Worm (Caenorhabditis elegans) whole organism, L1 larva: ENCODE results near the gene zipt-15.

Source experiments
- C34B4.2 ChIP-seq: sonication (generic microtip); optimal IDR thresholded peaks from 2 replicates; lab custom pipeline; 2017; ENCODE audit warnings: mild to moderate bottlenecking, missing genetic modification characterization, missing compliant biosample characterization
- F16B12.6 ChIP-seq: fragments of 150-350 bp; optimal IDR thresholded peaks from 2 replicates; lab custom pipeline; 2014; ENCODE audit warnings: missing biosample characterization, missing genetic modification characterization
- aha-1 ChIP-seq: fragments of 150-350 bp; optimal IDR thresholded peaks from 2 replicates; lab custom pipeline; 2014; ENCODE audit warnings: missing biosample characterization, missing genetic modification characterization
- aly-2 ChIP-seq: fragments of 150-350 bp; optimal IDR thresholded peaks from 2 replicates; lab custom pipeline; 2014; ENCODE audit warnings: missing biosample characterization, missing genetic modification characterization
- ama-1 ChIP-seq: fragments of 150-350 bp; optimal IDR thresholded peaks from 2 replicates; lab custom pipeline; 2014
- ceh-63 ChIP-seq: fragments of 200-800 bp; sonication (Bioruptor generic); optimal IDR thresholded peaks from 2 replicates; lab custom pipeline; 2018; ENCODE audit warnings: mild to moderate bottlenecking, missing genetic modification characterization, missing compliant biosample characterization
- ceh-8 ChIP-seq: fragments of 200-800 bp; sonication (Bioruptor generic); optimal IDR thresholded peaks from 2 replicates; lab custom pipeline; 2018; ENCODE audit warnings: mild to moderate bottlenecking, missing genetic modification characterization, moderate library complexity, missing compliant biosample characterization
- ces-1 ChIP-seq: fragments of 150-350 bp; optimal IDR thresholded peaks from 2 replicates; lab custom pipeline; 2014; ENCODE audit warnings: missing biosample characterization, missing genetic modification reagents, missing genetic modification characterization
- dpl-1 ChIP-seq, 3 experiments: fragments of 150-350 bp in 2 of 3; sonication (generic microtip) in 1 of 3; optimal IDR thresholded peaks; 2 replicates each; lab custom pipeline; 2014 to 2017; ENCODE audit warnings: missing biosample characterization in 3 of 3, missing genetic modification characterization in 3 of 3, missing genetic modification reagents in 3 of 3
- efl-1 ChIP-seq, 4 experiments: fragments of 150-350 bp; optimal IDR thresholded peaks in 3 of 4; peaks in 1 of 4; 1 replicate in 1 of 4; 2 replicates in 3 of 4; lab custom pipeline; 2014; ENCODE audit warnings: missing biosample characterization in 2 of 4, missing genetic modification characterization in 2 of 4, missing genetic modification reagents in 2 of 4
- efl-3 ChIP-seq: fragments of 200-800 bp; sonication (Bioruptor generic); optimal IDR thresholded peaks from 2 replicates; lab custom pipeline; 2018; ENCODE audit warnings: mild to moderate bottlenecking, missing genetic modification characterization, missing compliant biosample characterization
- egl-13 ChIP-seq: sonication (generic microtip); optimal IDR thresholded peaks from 2 replicates; lab custom pipeline; 2016; ENCODE audit warnings: missing genotype, missing genetic modification reagents, missing genetic modification characterization, missing compliant biosample characterization
- elt-3 ChIP-seq, 6 experiments: fragments of 150-350 bp in 1 of 6; sonication (generic microtip); optimal IDR thresholded peaks; 2 replicates each; lab custom pipeline; 2017 to 2018; ENCODE audit warnings: missing biosample characterization in 6 of 6, missing genetic modification characterization in 6 of 6, inconsistent platforms in 1 of 6
- fkh-10 ChIP-seq: sonication (generic microtip); optimal IDR thresholded peaks from 2 replicates; lab custom pipeline; 2017; ENCODE audit warnings: missing biosample characterization, missing genetic modification reagents, missing genetic modification characterization
- fkh-4 ChIP-seq: sonication (generic microtip); optimal IDR thresholded peaks from 2 replicates; lab custom pipeline; 2016; ENCODE audit warnings: missing compliant biosample characterization, missing genetic modification characterization, borderline replicate concordance
- fkh-8 ChIP-seq: sonication (generic microtip); optimal IDR thresholded peaks from 2 replicates; lab custom pipeline; 2016; ENCODE audit warnings: mild to moderate bottlenecking, missing genetic modification characterization, missing compliant biosample characterization
- hlh-17 ChIP-seq: fragments of 200-800 bp; sonication (Bioruptor generic); optimal IDR thresholded peaks from 2 replicates; lab custom pipeline; 2018; ENCODE audit warnings: missing genetic modification characterization, mild to moderate bottlenecking, missing compliant biosample characterization, moderate library complexity, borderline replicate concordance
- hpl-2 ChIP-seq: fragments of 150-350 bp; optimal IDR thresholded peaks from 2 replicates; lab custom pipeline; 2014; ENCODE audit warnings: missing biosample characterization, missing genetic modification reagents, missing genetic modification characterization
- lin-13 ChIP-seq: fragments of 150-350 bp; optimal IDR thresholded peaks from 2 replicates; lab custom pipeline; 2014; ENCODE audit warnings: missing biosample characterization, missing genetic modification reagents, missing genetic modification characterization
- lin-15B ChIP-seq: fragments of 150-350 bp; sonication (generic microtip); optimal IDR thresholded peaks from 3 replicates; lab custom pipeline; 2014; ENCODE audit warnings: missing biosample characterization, missing genetic modification characterization
- lin-35 ChIP-seq, 2 experiments: fragments of 150-350 bp; optimal IDR thresholded peaks; 2 replicates each; lab custom pipeline; 2014; ENCODE audit warnings: missing biosample characterization in 2 of 2, missing genetic modification characterization in 2 of 2, missing genetic modification reagents in 2 of 2
- lsy-2 ChIP-seq, 2 experiments: fragments of 150-350 bp; optimal IDR thresholded peaks; 2 replicates each; lab custom pipeline; 2014; ENCODE audit warnings: missing biosample characterization in 2 of 2, missing genetic modification characterization in 2 of 2
- mab-9 ChIP-seq: fragments of 200-800 bp; sonication (Bioruptor generic); IDR thresholded peaks from 2 replicates; pipeline ENCODE4 v1.3.6; 2022; ENCODE audit warnings: missing genetic modification reagents, missing genetic modification characterization, missing compliant biosample characterization
- mdl-1 ChIP-seq, 2 experiments: fragments of 150-350 bp; optimal IDR thresholded peaks; 2 replicates each; lab custom pipeline; 2014 to 2017; ENCODE audit warnings: missing biosample characterization in 2 of 2, missing genetic modification characterization in 2 of 2, inconsistent platforms in 1 of 2
- mep-1 ChIP-seq: fragments of 150-350 bp; optimal IDR thresholded peaks from 2 replicates; lab custom pipeline; 2014; ENCODE audit warnings: missing biosample characterization, missing genetic modification characterization
- nhr-19 ChIP-seq: fragments of 200-800 bp; sonication (Bioruptor generic); conservative IDR thresholded peaks from 2 replicates; pipeline ENCODE4 v1.3.6; 2022; ENCODE audit warnings: missing genetic modification characterization, missing compliant biosample characterization
- nhr-28 ChIP-seq: fragments of 150-350 bp; optimal IDR thresholded peaks from 2 replicates; lab custom pipeline; 2014; ENCODE audit warnings: missing biosample characterization, missing genetic modification characterization
- nhr-90 ChIP-seq: sonication (generic microtip); optimal IDR thresholded peaks from 2 replicates; lab custom pipeline; 2016; ENCODE audit warnings: mild to moderate bottlenecking, missing genetic modification characterization, missing compliant biosample characterization; ENCODE audit not compliant: poor library complexity
- rnt-1 ChIP-seq: sonication (generic microtip); optimal IDR thresholded peaks from 2 replicates; lab custom pipeline; 2016; ENCODE audit warnings: mild to moderate bottlenecking, missing genetic modification characterization, moderate library complexity, missing compliant biosample characterization
- skn-1 ChIP-seq: fragments of 150-350 bp; optimal IDR thresholded peaks from 2 replicates; lab custom pipeline; 2014; ENCODE audit warnings: missing biosample characterization, missing genetic modification characterization
- sox-4 ChIP-seq: sonication (generic microtip); optimal IDR thresholded peaks from 2 replicates; lab custom pipeline; 2016; ENCODE audit warnings: missing genetic modification characterization, missing compliant biosample characterization
- sup-37 ChIP-seq: fragments of 200-800 bp; sonication (Bioruptor generic); optimal IDR thresholded peaks from 2 replicates; lab custom pipeline; 2018; ENCODE audit warnings: mild to moderate bottlenecking, missing genetic modification characterization, missing compliant biosample characterization
- unc-130 ChIP-seq: fragments of 150-350 bp; optimal IDR thresholded peaks from 2 replicates; lab custom pipeline; 2017; ENCODE audit warnings: missing biosample characterization, missing genetic modification characterization, inconsistent platforms
- unc-30 ChIP-seq: sonication (generic microtip); optimal IDR thresholded peaks from 2 replicates; lab custom pipeline; 2017; ENCODE audit warnings: missing biosample characterization, missing genetic modification characterization
- unc-86 ChIP-seq: sonication (generic microtip); optimal IDR thresholded peaks from 2 replicates; lab custom pipeline; 2016; ENCODE audit warnings: missing genetic modification characterization, missing compliant biosample characterization
- unc-98 ChIP-seq: fragments of 200-800 bp; sonication (Bioruptor generic); IDR thresholded peaks from 2 replicates; pipeline ENCODE4 v1.3.6; 2022; ENCODE audit warnings: missing genetic modification characterization, missing compliant biosample characterization
- zag-1 ChIP-seq: fragments of 150-350 bp; optimal IDR thresholded peaks from 2 replicates; lab custom pipeline; 2014; ENCODE audit warnings: missing biosample characterization, missing genetic modification characterization
- zip-4 ChIP-seq: fragments of 200-800 bp; sonication (Bioruptor generic); optimal IDR thresholded peaks from 2 replicates; lab custom pipeline; 2018; ENCODE audit warnings: mild to moderate bottlenecking, missing genetic modification characterization, moderate library complexity, missing compliant biosample characterization
- ztf-4 ChIP-seq: fragments of 150-350 bp; optimal IDR thresholded peaks from 2 replicates; lab custom pipeline; 2014; ENCODE audit warnings: missing biosample characterization, missing genetic modification characterization

The zipt-15 gene

ce11 chrIV:842630-843029, 17.9 kb upstream of the zipt-15 start (continued):
- TF ChIP-seq nhr-28 (tag; lab: Kevin White, UChicago) (no peak), fkh-4 (no peak), elt-3 (tag; optimal IDR thresholded peaks at IDR 0.05; lab: Kevin White, UChicago) (peak in 1 of 6 experiments; percentile 34), hlh-17 (GFP tag; lab: Kevin White, UChicago) (no peak), F16B12.6 (tag; lab: Kevin White, UChicago) (peak; percentile 39), aha-1 (tag; lab: Kevin White, UChicago) (no peak), ceh-63 (GFP tag; lab: Kevin White, UChicago) (no peak), hpl-2 (GFP tag; lab: Kevin White, UChicago) (no peak), unc-130 (no peak), lin-15B (tag; lab: Kevin White, UChicago) (no peak), sup-37 (GFP tag; lab: Kevin White, UChicago) (no peak), efl-3 (GFP tag; lab: Kevin White, UChicago) (no peak), egl-13 (tag; lab: Kevin White, UChicago) (no peak), aly-2 (tag; lab: Kevin White, UChicago) (peak; percentile 8), lsy-2 (tag; optimal IDR thresholded peaks at IDR 0.05; lab: Kevin White, UChicago) (peak; percentile 7 to 53), skn-1 (tag; lab: Kevin White, UChicago) (peak; percentile 2), nhr-90 (tag; lab: Kevin White, UChicago) (peak; percentile 52), sox-4 (no peak), mep-1 (tag; lab: Kevin White, UChicago) (peak; percentile 58), mab-9 (GFP tag; lab: Robert Waterston, UW) (0 out of 2 replicates have a peak, but pooled peaks have one; percentile 27), dpl-1 (GFP tag; optimal IDR thresholded peaks at IDR 0.05; lab: Kevin White, UChicago) (peak; percentile 17 to 59 (median 40)), zip-4 (GFP tag; lab: Kevin White, UChicago) (no peak), zag-1 (tag; lab: Kevin White, UChicago) (no peak), ama-1 (lab: Kevin White, UChicago) (no peak), fkh-10 (GFP tag; lab: Kevin White, UChicago) (no peak), C34B4.2 (tag; lab: Kevin White, UChicago) (no peak), ztf-4 (tag; lab: Kevin White, UChicago) (no peak), ceh-8 (GFP tag; lab: Kevin White, UChicago) (no peak), nhr-19 (no peak), fkh-8 (tag; lab: Kevin White, UChicago) (no peak), unc-86 (tag; lab: Kevin White, UChicago) (no peak), unc-30 (tag; lab: Kevin White, UChicago) (no peak), mdl-1 (tag; optimal IDR thresholded peaks at IDR 0.05; lab: Kevin White, UChicago) (peak in 1 of 2 experiments; percentile 64), unc-98 (GFP tag; lab: Robert Waterston, UW) (no peak), ces-1 (GFP tag; lab: Kevin White, UChicago) (no peak)

ce11 chrIV:842095-842494, 17.3 kb upstream of the zipt-15 start, which contains the start of gene Y55F3BR.6:
TSS of gene Y55F3BR.6 (minus strand) at chrIV:842126.
- TF ChIP-seq ztf-4 (tag; lab: Kevin White, UChicago) (no peak), sup-37 (GFP tag; lab: Kevin White, UChicago) (no peak), rnt-1 (tag; lab: Kevin White, UChicago) (no peak), dpl-1 (GFP tag; optimal IDR thresholded peaks at IDR 0.05; lab: Kevin White, UChicago) (peak; percentile 27 to 71 (median 57)), C34B4.2 (tag; lab: Kevin White, UChicago) (no peak), F16B12.6 (tag; lab: Kevin White, UChicago) (peak; percentile 58), lin-13 (GFP tag; lab: Kevin White, UChicago) (no peak), lin-35 (GFP tag; optimal IDR thresholded peaks at IDR 0.05; lab: Kevin White, UChicago) (peak; percentile 29 to 70), aha-1 (tag; lab: Kevin White, UChicago) (no peak), efl-1 (optimal IDR thresholded peaks at IDR 0.05; lab: Kevin White, UChicago) (peak; percentile 65 to 97), efl-1 (GFP tag; optimal IDR thresholded peaks at IDR 0.05 in 1 of 2; lab: Kevin White, UChicago) (peak; percentile 82 to 93)
- TF ChIP-seq, all 84 proteins: peak for 4
